Worm (Caenorhabditis elegans) whole organism, late embryonic: ENCODE results near the gene F38H4.6.

Experiments
- C08G9.2 ChIP-seq: sonication (generic microtip); optimal IDR thresholded peaks from 2 replicates; lab custom pipeline; 2016; ENCODE audit warnings: mild to moderate bottlenecking, missing genetic modification characterization, moderate library complexity, missing compliant biosample characterization
- K02D7.2 ChIP-seq: sonication (generic microtip); optimal IDR thresholded peaks from 2 replicates; lab custom pipeline; 2017; ENCODE audit warnings: mild to moderate bottlenecking, missing genetic modification characterization, missing compliant biosample characterization
- T23F11.4 ChIP-seq: fragments of 200-800 bp; sonication (Bioruptor generic); optimal IDR thresholded peaks from 2 replicates; lab custom pipeline; 2018; ENCODE audit warnings: mild to moderate bottlenecking, missing genetic modification characterization, missing compliant biosample characterization
- ahr-1 ChIP-seq: sonication (generic microtip); optimal IDR thresholded peaks from 2 replicates; lab custom pipeline; 2016; ENCODE audit warnings: missing genetic modification characterization, missing compliant biosample characterization
- ceh-18 ChIP-seq: sonication (generic microtip); optimal IDR thresholded peaks from 2 replicates; lab custom pipeline; 2016; ENCODE audit warnings: missing genetic modification characterization, missing compliant biosample characterization
- ceh-24 ChIP-seq: sonication (generic microtip); optimal IDR thresholded peaks from 2 replicates; lab custom pipeline; 2016; ENCODE audit warnings: mild to moderate bottlenecking, missing genetic modification characterization, missing compliant biosample characterization
- ceh-34 ChIP-seq: sonication (generic microtip); optimal IDR thresholded peaks from 2 replicates; lab custom pipeline; 2016; ENCODE audit warnings: mild to moderate bottlenecking, missing genetic modification characterization, missing compliant biosample characterization
- ceh-9 ChIP-seq: sonication (generic microtip); optimal IDR thresholded peaks from 2 replicates; lab custom pipeline; 2016; ENCODE audit warnings: mild to moderate bottlenecking, missing genetic modification characterization, inconsistent platforms, missing compliant biosample characterization
- dmd-4 ChIP-seq: sonication (generic microtip); optimal IDR thresholded peaks from 2 replicates; lab custom pipeline; 2016; ENCODE audit warnings: borderline replicate concordance, missing genetic modification characterization, missing compliant biosample characterization
- dve-1 ChIP-seq: sonication (generic microtip); optimal IDR thresholded peaks from 2 replicates; lab custom pipeline; 2017; ENCODE audit warnings: antibody characterized with exemption, mild to moderate bottlenecking, missing genetic modification characterization, missing compliant biosample characterization
- elt-2 ChIP-seq: sonication (generic microtip); optimal IDR thresholded peaks from 2 replicates; lab custom pipeline; 2016; ENCODE audit warnings: missing genetic modification reagents, missing genetic modification characterization, missing compliant biosample characterization
- fkh-10 ChIP-seq: fragments of 150-350 bp; optimal IDR thresholded peaks from 2 replicates; lab custom pipeline; 2014; ENCODE audit warnings: missing biosample characterization, missing genetic modification reagents, missing genetic modification characterization
- gmeb-2 ChIP-seq: sonication (generic microtip); optimal IDR thresholded peaks from 2 replicates; lab custom pipeline; 2016; ENCODE audit warnings: missing genetic modification characterization, inconsistent platforms, missing compliant biosample characterization
- hlh-13 ChIP-seq: fragments of 200-800 bp; sonication (Bioruptor generic); optimal IDR thresholded peaks from 2 replicates; lab custom pipeline; 2018; ENCODE audit warnings: mild to moderate bottlenecking, missing genetic modification characterization, missing compliant biosample characterization
- hlh-30 ChIP-seq: sonication (generic microtip); optimal IDR thresholded peaks from 2 replicates; lab custom pipeline; 2017; ENCODE audit warnings: antibody characterized with exemption, missing genetic modification characterization, missing compliant biosample characterization; ENCODE audit not compliant: insufficient read depth
- hlh-6 ChIP-seq: sonication (generic microtip); optimal IDR thresholded peaks from 2 replicates; lab custom pipeline; 2016; ENCODE audit warnings: missing genotype, missing genetic modification characterization, missing compliant biosample characterization
- lin-11 ChIP-seq: fragments of 200-800 bp; sonication (Bioruptor generic); optimal IDR thresholded peaks from 2 replicates; lab custom pipeline; 2018; ENCODE audit warnings: mild to moderate bottlenecking, missing genetic modification characterization, missing compliant biosample characterization
- nfya-1 ChIP-seq: sonication (generic microtip); optimal IDR thresholded peaks from 2 replicates; lab custom pipeline; 2017; ENCODE audit warnings: missing genetic modification characterization, mild to moderate bottlenecking, missing compliant biosample characterization, antibody characterized with exemption, moderate library complexity
- pha-4 ChIP-seq: fragments of 150-350 bp; optimal IDR thresholded peaks from 2 replicates; lab custom pipeline; 2018; ENCODE audit warnings: missing biosample characterization, missing genetic modification reagents, missing genetic modification characterization
- pqm-1 ChIP-seq: sonication (generic microtip); optimal IDR thresholded peaks from 2 replicates; lab custom pipeline; 2016; ENCODE audit warnings: missing genetic modification characterization, missing compliant biosample characterization
- ref-2 ChIP-seq: sonication (generic microtip); optimal IDR thresholded peaks from 2 replicates; lab custom pipeline; 2016; ENCODE audit warnings: missing genetic modification characterization, missing compliant biosample characterization
- rnt-1 ChIP-seq: sonication (generic microtip); optimal IDR thresholded peaks from 2 replicates; lab custom pipeline; 2016; ENCODE audit warnings: missing genetic modification characterization, missing compliant biosample characterization
- sdc-2 ChIP-seq: sonication (generic microtip); optimal IDR thresholded peaks from 2 replicates; lab custom pipeline; 2016; ENCODE audit warnings: missing genotype, missing genetic modification characterization, missing compliant biosample characterization
- sox-4 ChIP-seq: sonication (generic microtip); optimal IDR thresholded peaks from 2 replicates; lab custom pipeline; 2017; ENCODE audit warnings: mild to moderate bottlenecking, missing genetic modification characterization, inconsistent platforms, missing compliant biosample characterization
- tbx-7 ChIP-seq: sonication (generic microtip); optimal IDR thresholded peaks from 2 replicates; lab custom pipeline; 2016; ENCODE audit warnings: missing genotype, missing genetic modification characterization, missing compliant biosample characterization
- unc-3 ChIP-seq, 2 experiments: fragments of 200-800 bp in 1 of 2; sonication (Bioruptor generic) in 1 of 2; sonication (generic microtip) in 1 of 2; conservative IDR thresholded peaks in 1 of 2; optimal IDR thresholded peaks in 1 of 2; 2 replicates each; pipeline versions ENCODE4 v1.3.6 to Lab custom; 2016 to 2022; ENCODE audit warnings: missing compliant biosample characterization in 2 of 2, missing genetic modification characterization in 2 of 2, missing genetic modification reagents in 1 of 2
- unc-42 ChIP-seq: sonication (generic microtip); optimal IDR thresholded peaks from 2 replicates; lab custom pipeline; 2016; ENCODE audit warnings: missing genotype, missing genetic modification characterization, missing compliant biosample characterization
- unc-55 ChIP-seq: sonication (generic microtip); optimal IDR thresholded peaks from 2 replicates; lab custom pipeline; 2017; ENCODE audit warnings: missing biosample characterization, missing genetic modification reagents, missing genetic modification characterization
- ztf-16 ChIP-seq: sonication (generic microtip); optimal IDR thresholded peaks from 2 replicates; lab custom pipeline; 2017; ENCODE audit warnings: missing genetic modification characterization, missing compliant biosample characterization

The F38H4.6 gene

DNA sequence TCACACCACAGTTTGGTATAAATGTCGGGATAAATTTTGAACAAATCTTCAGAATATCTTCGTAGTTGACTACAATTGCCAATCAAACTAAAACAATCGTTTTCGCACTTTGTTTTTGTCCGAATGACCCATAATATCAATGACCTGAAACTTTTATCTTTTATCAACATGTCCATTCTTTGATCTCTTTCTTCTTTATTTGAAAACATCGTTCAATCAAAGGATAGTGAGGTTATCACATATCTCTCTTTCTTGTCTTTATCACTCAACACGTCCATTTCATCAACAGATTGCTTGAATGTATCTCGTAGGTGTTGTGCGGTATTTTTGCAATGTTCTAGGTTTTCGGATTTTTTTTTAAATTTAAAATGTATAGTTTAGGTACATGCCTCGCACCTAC lies 38.6 kb downstream of the F38H4.6 start:
- TF ChIP-seq T23F11.4 (GFP tag; lab: Kevin White, UChicago) (no peak), hlh-30 (tag; lab: Kevin White, UChicago) (no peak), elt-2 (tag; lab: Kevin White, UChicago) (no peak), nfya-1 (tag; lab: Kevin White, UChicago) (no peak), unc-3 (GFP tag; conservative IDR thresholded peaks at IDR 0.05; lab: Robert Waterston, UW) (no peak), unc-3 (tag; optimal IDR thresholded peaks at IDR 0.05; lab: Kevin White, UChicago) (no peak), ztf-16 (tag; lab: Kevin White, UChicago) (no peak), ref-2 (no peak), K02D7.2 (tag; lab: Kevin White, UChicago) (no peak), sox-4 (tag; lab: Kevin White, UChicago) (no peak), ceh-24 (tag; lab: Kevin White, UChicago) (no peak), pha-4 (no peak), dmd-4 (tag; lab: Kevin White, UChicago) (no peak)

DNA sequence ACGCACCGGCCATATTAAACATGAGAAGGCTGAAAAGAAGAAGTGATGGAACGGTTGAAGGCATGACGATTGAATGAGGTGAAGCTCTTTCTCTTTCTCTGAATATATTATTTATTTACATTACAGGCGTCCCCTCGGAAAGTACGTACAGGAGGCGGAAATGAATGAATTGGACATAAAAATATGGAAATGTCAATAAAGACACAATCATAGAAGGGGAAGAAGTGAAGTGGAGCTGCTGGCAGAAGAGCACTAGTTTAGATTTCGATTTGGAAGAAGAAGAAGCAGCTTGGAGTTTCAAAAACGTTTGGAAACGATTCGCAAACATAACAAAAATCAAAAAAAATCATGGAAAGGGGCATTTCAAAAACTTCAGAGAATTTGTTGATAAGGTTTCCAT lies 43.6 kb downstream of the F38H4.6 start, which contains the start of gene H01G02.1:
H01G02.1 (minus strand) TSS at position 101 of the 400 bp plus-strand sequence.
- no peak for TF ChIP-seq tbx-7
- no peak for TF ChIP-seq sdc-2 (tag; lab: Kevin White, UChicago)
- no peak for TF ChIP-seq nfya-1 (tag; lab: Kevin White, UChicago)
- TF ChIP-seq dmd-4 (tag; lab: Kevin White, UChicago) = no peak
- TF ChIP-seq ztf-16 (tag; lab: Kevin White, UChicago) = no peak
- no peak for TF ChIP-seq fkh-10 (GFP tag; lab: Kevin White, UChicago)

DNA sequence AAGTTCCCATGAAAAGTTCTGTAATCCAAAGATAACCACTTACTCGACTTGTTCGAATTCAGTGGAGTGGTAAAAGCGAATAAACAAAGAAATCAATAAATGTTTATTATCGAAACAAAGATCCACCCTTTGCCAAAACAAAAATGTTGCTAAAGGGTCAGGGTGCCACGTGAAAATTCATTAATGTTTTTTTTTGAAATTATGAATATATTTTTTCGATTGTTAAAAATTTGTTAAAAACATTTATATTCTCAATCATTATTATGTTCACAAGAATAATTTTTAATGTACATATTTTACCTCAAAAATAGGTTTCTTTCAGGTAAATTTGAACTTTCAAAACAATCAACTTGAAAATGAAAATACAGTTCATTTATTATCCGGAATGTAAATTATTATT lies 44.6 kb downstream of the F38H4.6 start, which contains the start of gene H01G02.4:
H01G02.4 (minus strand) TSS at position 101 of the 400 bp plus-strand sequence.
- TF ChIP-seq gmeb-2 (tag; lab: Kevin White, UChicago) = no peak
- no peak for TF ChIP-seq rnt-1 (tag; lab: Kevin White, UChicago)
- no peak for TF ChIP-seq pqm-1
- no peak for TF ChIP-seq C08G9.2 (tag; lab: Kevin White, UChicago)
- no peak for TF ChIP-seq unc-42 (tag; lab: Kevin White, UChicago)
- no peak for TF ChIP-seq sdc-2 (tag; lab: Kevin White, UChicago)
- TF ChIP-seq ref-2 = no peak
- TF ChIP-seq, all 69 proteins: peak for 0

DNA sequence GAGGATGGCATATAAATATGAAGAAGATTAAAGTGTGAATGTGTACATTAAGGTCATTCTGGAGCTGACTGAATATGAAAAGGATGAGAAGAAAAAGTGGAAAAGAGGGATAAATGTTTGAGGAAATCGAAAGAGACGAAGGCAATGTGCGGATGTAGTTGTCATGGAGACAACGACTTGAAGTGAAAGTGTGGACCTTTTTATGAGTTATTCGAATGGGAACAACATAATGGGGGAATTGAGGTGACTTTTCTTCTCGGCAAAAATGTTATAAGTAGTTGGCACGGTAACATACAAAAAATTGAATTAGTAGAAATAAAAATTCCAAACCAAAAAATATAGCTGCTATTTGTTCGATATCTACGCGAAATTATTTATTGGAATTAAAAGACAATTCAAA lies 46.6 kb downstream of the F38H4.6 start, which contains the start of gene dyf-18:
dyf-18 (minus strand) TSS at position 101 of the 400 bp plus-strand sequence.
- no peak for TF ChIP-seq ahr-1 (tag; lab: Kevin White, UChicago)
- no peak for TF ChIP-seq nfya-1 (tag; lab: Kevin White, UChicago)
- TF ChIP-seq T23F11.4 (GFP tag; lab: Kevin White, UChicago) = no peak
- no peak for TF ChIP-seq hlh-13
- TF ChIP-seq lin-11 (tag; lab: Kevin White, UChicago) = no peak
- TF ChIP-seq ceh-18 (tag; lab: Kevin White, UChicago) = no peak
- no peak for TF ChIP-seq ceh-34 (tag; lab: Kevin White, UChicago)
- TF ChIP-seq dve-1 (tag; lab: Kevin White, UChicago) = no peak
- no peak for TF ChIP-seq tbx-7
- TF ChIP-seq fkh-10 (GFP tag; lab: Kevin White, UChicago) = no peak
- TF ChIP-seq hlh-6 (tag; lab: Kevin White, UChicago) = no peak

DNA sequence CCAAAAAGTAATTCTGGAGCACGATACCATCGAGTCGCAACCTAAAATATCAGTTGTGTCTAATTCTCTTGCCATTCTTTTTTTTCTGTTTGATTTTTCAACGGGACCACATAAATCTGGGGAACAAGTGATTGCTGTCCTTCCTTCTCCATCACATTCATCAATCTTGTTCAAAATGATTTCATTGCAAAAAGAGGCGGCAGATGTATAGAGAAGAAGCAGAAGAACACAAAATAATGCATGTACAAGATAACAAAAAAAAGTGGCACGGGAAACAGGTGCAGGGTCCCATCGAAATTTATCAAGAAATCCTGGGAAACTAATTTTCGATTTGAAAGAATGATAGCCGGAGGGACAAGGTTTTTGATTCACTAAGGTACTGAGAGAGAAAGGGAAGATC lies 48.4 kb downstream of the F38H4.6 start:
- TF ChIP-seq ref-2 (no peak), ceh-9 (no peak), unc-55 (GFP tag; lab: Kevin White, UChicago) (peak; percentile 33)
